Fruit fly (Drosophila melanogaster) Kc167 (cell line): Measurements from ENCODE around the gene CG5157.

ENCODE experiments used
- Myc ChIP-seq: fragments of >200 bp; optimal IDR thresholded peaks from 2 replicates; lab custom pipeline; 2017; ENCODE audit warnings: missing external identifiers
- Sin3A ChIP-seq: fragments of >200 bp; optimal IDR thresholded peaks from 2 replicates; lab custom pipeline; 2018; ENCODE audit warnings: missing external identifiers
- h ChIP-seq: fragments of >200 bp; optimal IDR thresholded peaks from 3 replicates; lab custom pipeline; 2018; ENCODE audit warnings: missing external identifiers
- insv ChIP-seq: fragments of >200 bp; optimal IDR thresholded peaks from 3 replicates; lab custom pipeline; 2018; ENCODE audit warnings: missing external identifiers
- psq ChIP-seq: fragments of >200 bp; optimal IDR thresholded peaks from 2 replicates; lab custom pipeline; 2017; ENCODE audit warnings: missing external identifiers
- ttk ChIP-seq: sonication (Bioruptor generic); optimal IDR thresholded peaks from 2 replicates; lab custom pipeline; 2017; ENCODE audit warnings: missing external identifiers

DNA sequence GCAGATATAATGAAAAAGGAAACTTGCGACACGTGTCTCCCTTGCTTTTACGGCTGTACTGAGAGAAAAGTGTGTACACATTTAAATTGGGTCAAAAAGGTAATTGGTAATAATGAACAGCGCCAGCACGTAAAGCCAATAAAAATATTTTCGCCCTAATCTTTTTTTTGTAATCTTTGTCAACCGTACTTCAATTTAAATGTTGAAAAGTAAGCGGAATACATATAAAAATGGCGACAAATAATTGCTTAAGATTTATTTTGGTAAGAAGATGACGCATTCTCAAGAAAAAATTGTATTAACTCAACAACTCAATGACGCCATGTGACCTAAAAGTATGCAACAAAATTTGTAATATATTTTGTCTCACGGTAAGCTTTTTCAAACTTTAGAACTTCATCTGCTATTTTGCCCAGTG is 10.1 kb upstream of the CG5157 start:
- TF ChIP-seq Myc (lab: Kevin White, UChicago) = no peak
- TF ChIP-seq Sin3A (lab: Kevin White, UChicago) = no peak
- no peak for TF ChIP-seq h (lab: Kevin White, UChicago)
- no peak for TF ChIP-seq insv
- no peak for TF ChIP-seq psq (lab: Kevin White, UChicago)
- no peak for TF ChIP-seq ttk (lab: Kevin White, UChicago)
